Fruit fly (Drosophila melanogaster) whole organism, embryonic: ENCODE data around the gene Cyp4ac1.

Source experiments
- BEAF-32 ChIP-seq: fragments of 200-800 bp; sonication (Bioruptor generic); optimal IDR thresholded peaks from 3 replicates; lab custom pipeline; 2017; ENCODE audit warnings: missing biosample characterization, missing genetic modification characterization, mild to moderate bottlenecking, moderate library complexity, missing genetic modification reagents
- CG10209 ChIP-seq: fragments of 200-800 bp; sonication (Bioruptor generic); optimal IDR thresholded peaks from 3 replicates; lab custom pipeline; 2017; ENCODE audit warnings: missing biosample characterization, mild to moderate bottlenecking, missing genetic modification characterization, missing genetic modification reagents
- CG10267 ChIP-seq: fragments of 200-800 bp; sonication (Bioruptor generic); optimal IDR thresholded peaks from 2 replicates; lab custom pipeline; 2018; ENCODE audit warnings: missing biosample characterization, mild to moderate bottlenecking, missing genetic modification characterization, moderate library complexity
- CG12104 ChIP-seq: fragments of 200-800 bp; sonication (Bioruptor generic); optimal IDR thresholded peaks from 3 replicates; lab custom pipeline; 2016; ENCODE audit warnings: missing biosample characterization, missing genetic modification characterization
- CG12391 ChIP-seq: fragments of 200-800 bp; sonication (Bioruptor generic); optimal IDR thresholded peaks from 3 replicates; lab custom pipeline; 2018; ENCODE audit warnings: missing biosample characterization, mild to moderate bottlenecking, missing genetic modification characterization, moderate library complexity
- CG13424 ChIP-seq: fragments of 200-800 bp; sonication (Bioruptor generic); optimal IDR thresholded peaks from 2 replicates; lab custom pipeline; 2019; ENCODE audit warnings: missing biosample characterization, mild to moderate bottlenecking, missing genetic modification characterization, moderate library complexity
- CG13775 ChIP-seq: fragments of 200-800 bp; sonication (Bioruptor generic); optimal IDR thresholded peaks from 3 replicates; lab custom pipeline; 2017; ENCODE audit warnings: missing biosample characterization, mild to moderate bottlenecking, missing genetic modification characterization
- CG14965 ChIP-seq: fragments of 200-800 bp; sonication (Bioruptor generic); optimal IDR thresholded peaks from 2 replicates; lab custom pipeline; 2016; ENCODE audit warnings: missing biosample characterization, missing genetic modification characterization, borderline replicate concordance
- CG17385 ChIP-seq: fragments of 200-800 bp; sonication (Bioruptor generic); optimal IDR thresholded peaks from 3 replicates; lab custom pipeline; 2018; ENCODE audit warnings: missing biosample characterization, mild to moderate bottlenecking, missing genetic modification characterization
- CG18262 ChIP-seq: fragments of 200-800 bp; optimal IDR thresholded peaks from 3 replicates; lab custom pipeline; 2019; ENCODE audit warnings: missing biosample characterization, mild to moderate bottlenecking, missing genetic modification characterization, moderate library complexity
- CG2116 ChIP-seq: fragments of 200-800 bp; sonication (Bioruptor generic); optimal IDR thresholded peaks from 3 replicates; lab custom pipeline; 2018; ENCODE audit warnings: missing biosample characterization, mild to moderate bottlenecking, missing genetic modification characterization
- CG2889 ChIP-seq: fragments of 200-800 bp; sonication (Bioruptor generic); IDR thresholded peaks from 3 replicates; pipeline ENCODE4 v1.3.6; 2022; ENCODE audit warnings: missing biosample characterization, missing genetic modification characterization
- CG33557 ChIP-seq: fragments of 200-800 bp; sonication (Bioruptor generic); optimal IDR thresholded peaks from 2 replicates; lab custom pipeline; 2019; ENCODE audit warnings: missing biosample characterization, mild to moderate bottlenecking, missing genetic modification characterization, moderate library complexity
- CG4820 ChIP-seq: fragments of 200-800 bp; sonication (Bioruptor generic); optimal IDR thresholded peaks from 3 replicates; lab custom pipeline; 2016; ENCODE audit warnings: missing biosample characterization, missing genetic modification characterization
- CG6254 ChIP-seq: fragments of 200-800 bp; sonication (Bioruptor generic); optimal IDR thresholded peaks from 3 replicates; lab custom pipeline; 2017; ENCODE audit warnings: mild to moderate bottlenecking, missing biosample characterization, missing genetic modification reagents, missing genetic modification characterization
- CG7271 ChIP-seq: fragments of 200-800 bp; sonication (Bioruptor generic); optimal IDR thresholded peaks from 2 replicates; lab custom pipeline; 2018; ENCODE audit warnings: missing biosample characterization, mild to moderate bottlenecking, missing genetic modification characterization, moderate library complexity
- CG7786 ChIP-seq: fragments of 200-800 bp; sonication (Bioruptor generic); optimal IDR thresholded peaks from 2 replicates; lab custom pipeline; 2016; ENCODE audit warnings: missing biosample characterization, missing genetic modification characterization
- CG8944 ChIP-seq: fragments of 200-800 bp; sonication (Bioruptor generic); optimal IDR thresholded peaks from 3 replicates; lab custom pipeline; 2016; ENCODE audit warnings: missing biosample characterization, missing genetic modification characterization
- E2f2 ChIP-seq: fragments of 200-800 bp; sonication (Bioruptor generic); IDR thresholded peaks from 2 replicates; pipeline ENCODE4 v1.3.6; 2022; ENCODE audit warnings: missing biosample characterization, missing genetic modification characterization
- ERR ChIP-seq: fragments of 200-800 bp; sonication (Bioruptor generic); optimal IDR thresholded peaks from 2 replicates; lab custom pipeline; 2016; ENCODE audit warnings: missing biosample characterization, missing genetic modification characterization
- GATAe ChIP-seq: fragments of 200-800 bp; sonication (Bioruptor generic); conservative IDR thresholded peaks from 2 replicates; pipeline ENCODE4 v1.3.6; 2022; ENCODE audit warnings: missing biosample characterization, missing genetic modification characterization
- Hmx ChIP-seq: fragments of 200-800 bp; sonication (Bioruptor generic); optimal IDR thresholded peaks from 2 replicates; lab custom pipeline; 2016; ENCODE audit warnings: missing biosample characterization, missing genetic modification characterization
- Hr3 ChIP-seq: fragments of 200-800 bp; sonication (Bioruptor generic); optimal IDR thresholded peaks from 3 replicates; lab custom pipeline; 2016; ENCODE audit warnings: missing biosample characterization, missing genetic modification characterization
- Lpt ChIP-seq: fragments of >200 bp; optimal IDR thresholded peaks from 2 replicates; lab custom pipeline; 2018; ENCODE audit warnings: missing biosample characterization, missing genetic modification characterization
- Med ChIP-seq: fragments of 200-800 bp; sonication (Bioruptor generic); peaks from one replicate; lab custom pipeline; 2016; ENCODE audit warnings: missing biosample characterization, missing genetic modification characterization, mild to moderate bottlenecking, inconsistent platforms, moderate library complexity
- Mes4 ChIP-seq: fragments of 200-800 bp; sonication (Bioruptor generic); optimal IDR thresholded peaks from 2 replicates; lab custom pipeline; 2016; ENCODE audit warnings: missing biosample characterization, missing genetic modification characterization
- Ptx1 ChIP-seq: fragments of 200-800 bp; sonication (Bioruptor generic); IDR thresholded peaks from 2 replicates; pipeline ENCODE4 v1.3.6; 2022; ENCODE audit warnings: missing biosample characterization, missing genetic modification characterization
- Sox100B ChIP-seq: fragments of 200-800 bp; sonication (Bioruptor generic); optimal IDR thresholded peaks from 3 replicates; lab custom pipeline; 2018; ENCODE audit warnings: missing biosample characterization, mild to moderate bottlenecking, missing genetic modification characterization
- YL-1 ChIP-seq: fragments of 200-800 bp; sonication (Bioruptor generic); optimal IDR thresholded peaks from 3 replicates; lab custom pipeline; 2017; ENCODE audit warnings: missing biosample characterization, mild to moderate bottlenecking, missing genetic modification characterization
- amos ChIP-seq: fragments of 200-800 bp; sonication (Bioruptor generic); IDR thresholded peaks from 2 replicates; pipeline ENCODE4 v1.3.6; 2022; ENCODE audit warnings: missing biosample characterization, missing genetic modification characterization; ENCODE audit not compliant: partially characterized antibody
- bbx ChIP-seq: fragments of 200-800 bp; sonication (Bioruptor generic); IDR thresholded peaks from 2 replicates; pipeline ENCODE4 v1.3.6; 2022; ENCODE audit warnings: missing biosample characterization, missing genetic modification characterization; ENCODE audit not compliant: partially characterized antibody
- bowl ChIP-seq: fragments of 200-800 bp; sonication (Bioruptor generic); IDR thresholded peaks from 2 replicates; pipeline ENCODE4 v1.3.6; 2022; ENCODE audit warnings: missing biosample characterization, missing genetic modification characterization
- br ChIP-seq: fragments of >200 bp; optimal IDR thresholded peaks from 2 replicates; lab custom pipeline; 2017
- croc ChIP-seq: fragments of 200-800 bp; sonication (Bioruptor generic); conservative IDR thresholded peaks from 3 replicates; pipeline ENCODE4 v1.3.6; 2022; ENCODE audit warnings: missing biosample characterization, missing genetic modification characterization
- dpn ChIP-seq, 2 experiments: fragments of 200-800 bp; sonication (Bioruptor generic); optimal IDR thresholded peaks; 3 replicates each; lab custom pipeline; 2016; ENCODE audit warnings: missing biosample characterization in 2 of 2, missing genetic modification characterization in 2 of 2
- ems ChIP-seq: fragments of 200-800 bp; sonication (Bioruptor generic); optimal IDR thresholded peaks from 3 replicates; lab custom pipeline; 2016; ENCODE audit warnings: missing biosample characterization, missing genetic modification characterization
- grn ChIP-seq: fragments of 200-800 bp; sonication (Bioruptor generic); optimal IDR thresholded peaks from 3 replicates; lab custom pipeline; 2017; ENCODE audit warnings: missing biosample characterization, missing genetic modification characterization
- kay ChIP-seq: fragments of 200-800 bp; sonication (Bioruptor generic); optimal IDR thresholded peaks from 2 replicates; lab custom pipeline; 2016; ENCODE audit warnings: missing biosample characterization, missing genetic modification characterization
- ken ChIP-seq: fragments of 200-800 bp; sonication (Bioruptor generic); IDR thresholded peaks from 3 replicates; pipeline ENCODE4 v1.3.6; 2022; ENCODE audit warnings: missing biosample characterization, missing genetic modification characterization
- klu ChIP-seq: fragments of 200-800 bp; sonication (Bioruptor generic); IDR thresholded peaks from 2 replicates; pipeline ENCODE4 v1.3.6; 2022; ENCODE audit warnings: missing biosample characterization, missing genetic modification characterization
- lov ChIP-seq, 2 experiments: fragments of 200-800 bp in 1 of 2; fragments of >200 bp in 1 of 2; sonication (Bioruptor generic) in 1 of 2; IDR thresholded peaks in 1 of 2; optimal IDR thresholded peaks in 1 of 2; 2 replicates in 1 of 2; 3 replicates in 1 of 2; pipeline versions ENCODE4 v1.3.6 to Lab custom; 2017 to 2022; ENCODE audit warnings: missing biosample characterization in 1 of 2, missing genetic modification characterization in 1 of 2
- pzg ChIP-seq: fragments of 200-800 bp; sonication (Bioruptor generic); optimal IDR thresholded peaks from 3 replicates; lab custom pipeline; 2018; ENCODE audit warnings: missing biosample characterization, mild to moderate bottlenecking, missing genetic modification characterization, moderate library complexity
- row ChIP-seq: fragments of 200-800 bp; sonication (Bioruptor generic); IDR thresholded peaks from 3 replicates; pipeline ENCODE4 v1.3.6; 2022; ENCODE audit warnings: missing biosample characterization, missing genetic modification characterization
- sc ChIP-seq, 3 experiments: fragments of >200 bp in 2 of 3; fragments of 200-800 bp in 1 of 3; sonication (Bioruptor generic) in 1 of 3; optimal IDR thresholded peaks; 2 replicates in 2 of 3; 3 replicates in 1 of 3; lab custom pipeline; 2017; ENCODE audit warnings: mild to moderate bottlenecking in 1 of 3, missing biosample characterization in 1 of 3, missing genetic modification characterization in 1 of 3, missing genetic modification reagents in 1 of 3
- sima ChIP-seq: fragments of 200-800 bp; sonication (Bioruptor generic); optimal IDR thresholded peaks from 2 replicates; lab custom pipeline; 2016; ENCODE audit warnings: missing biosample characterization, missing genetic modification characterization
- sob ChIP-seq: fragments of 200-800 bp; sonication (Bioruptor generic); IDR thresholded peaks from 2 replicates; pipeline ENCODE4 v1.3.6; 2022; ENCODE audit warnings: missing biosample characterization, missing genetic modification characterization
- unpg ChIP-seq: fragments of 200-800 bp; sonication (Bioruptor generic); optimal IDR thresholded peaks from 3 replicates; lab custom pipeline; 2018; ENCODE audit warnings: missing biosample characterization, mild to moderate bottlenecking, missing genetic modification characterization, moderate library complexity
- zen2 ChIP-seq: fragments of 200-800 bp; sonication (Bioruptor generic); IDR thresholded peaks from 3 replicates; pipeline ENCODE4 v1.3.6; 2022; ENCODE audit warnings: missing biosample characterization, missing genetic modification characterization; ENCODE audit not compliant: partially characterized antibody

The Cyp4ac1 gene

dm6 chr2L:5242194-5242914, 21.4 kb upstream of the Cyp4ac1 start (continued):
- TF ChIP-seq CG6254 (peak; percentile 1), ERR (GFP tag; lab: Kevin White, UChicago) (no peak), Ptx1 (GFP tag; lab: Robert Waterston, UW) (0 out of 2 replicates have a peak, but pooled peaks have one; percentile 33), sob (GFP tag; lab: Robert Waterston, UW) (0 out of 2 replicates have a peak, but pooled peaks have one; percentile 11), lov (optimal IDR thresholded peaks at IDR 0.05; lab: Kevin White, UChicago) (no peak), lov (GFP tag; IDR thresholded peaks at IDR 0.05; lab: Robert Waterston, UW) (no peak), kay (GFP tag; lab: Kevin White, UChicago) (no peak), GATAe (GFP tag; lab: Robert Waterston, UW) (no peak), CG12391 (tag; lab: Kevin White, UChicago) (peak; percentile 38), BEAF-32 (GFP tag; lab: Kevin White, UChicago) (peak; percentile 36), CG17385 (GFP tag; lab: Kevin White, UChicago) (peak; percentile 21), CG18262 (tag; lab: Kevin White, UChicago) (no peak), Mes4 (GFP tag; lab: Kevin White, UChicago) (no peak), croc (no peak), YL-1 (GFP tag; lab: Kevin White, UChicago) (no peak), unpg (GFP tag; lab: Kevin White, UChicago) (peak; percentile 38), amos (GFP tag; lab: Robert Waterston, UW) (0 out of 2 replicates have a peak, but pooled peaks have one; percentile 18), CG2889 (GFP tag; lab: Robert Waterston, UW) (no peak), CG2116 (GFP tag; lab: Kevin White, UChicago) (no peak), E2f2 (GFP tag; lab: Robert Waterston, UW) (peak; percentile 16; the same call in 1 of the 2 replicates), pzg (GFP tag; lab: Kevin White, UChicago) (no peak), grn (no peak), zen2 (GFP tag; lab: Robert Waterston, UW) (no peak), CG7786 (no peak), Hmx (GFP tag; lab: Kevin White, UChicago) (no peak), bowl (GFP tag; lab: Robert Waterston, UW) (no peak), dpn (GFP tag; optimal IDR thresholded peaks at IDR 0.05; lab: Kevin White, UChicago) (peak in 1 of 2 experiments; percentile 7), Med (GFP tag; lab: Kevin White, UChicago) (peak; percentile 68), br (lab: Kevin White, UChicago) (no peak), CG33557 (no peak), Sox100B (GFP tag; lab: Kevin White, UChicago) (no peak), CG13424 (tag; lab: Kevin White, UChicago) (no peak), row (GFP tag; lab: Robert Waterston, UW) (peak; percentile 54; the same call in 2 of the 3 replicates), CG12104 (no peak), bbx (no peak), CG14965 (no peak), ems (GFP tag; lab: Kevin White, UChicago) (no peak), sc (optimal IDR thresholded peaks at IDR 0.05; lab: Kevin White, UChicago) (no peak), sc (GFP tag; optimal IDR thresholded peaks at IDR 0.05; lab: Kevin White, UChicago) (no peak), CG10267 (tag; lab: Kevin White, UChicago) (peak; percentile 33), CG8944 (GFP tag; lab: Kevin White, UChicago) (no peak), ken (GFP tag; lab: Robert Waterston, UW) (peak; percentile 30; the same call in 1 of the 3 replicates), CG7271 (tag; lab: Kevin White, UChicago) (no peak), CG10209 (no peak), Hr3 (GFP tag; lab: Kevin White, UChicago) (no peak), sima (no peak), CG4820 (GFP tag; lab: Kevin White, UChicago) (no peak), Lpt (no peak), CG13775 (peak; percentile 14), klu (GFP tag; lab: Robert Waterston, UW) (no peak)
